Worm (Caenorhabditis elegans) whole organism, young adult: ENCODE results near the gene prde-1.

Experiments used
- B0019.2 ChIP-seq: fragments of 200-800 bp; sonication (Bioruptor generic); conservative IDR thresholded peaks from 2 replicates; pipeline ENCODE4 v1.3.6; 2022; ENCODE audit warnings: missing genetic modification reagents, missing genetic modification characterization, missing compliant biosample characterization
- B0035.1 ChIP-seq: sonication (generic microtip); optimal IDR thresholded peaks from 2 replicates; lab custom pipeline; 2016; ENCODE audit warnings: missing genetic modification characterization, mild to moderate bottlenecking, missing compliant biosample characterization, missing genotype, missing genetic modification reagents
- B0261.1 ChIP-seq: sonication (generic microtip); optimal IDR thresholded peaks from 2 replicates; lab custom pipeline; 2016; ENCODE audit warnings: mild to moderate bottlenecking, missing genetic modification characterization, moderate library complexity, missing compliant biosample characterization
- D2030.7 ChIP-seq: fragments of 200-800 bp; sonication (Bioruptor generic); IDR thresholded peaks from 2 replicates; pipeline ENCODE4 v1.3.6; 2022; ENCODE audit warnings: missing genetic modification reagents, missing genetic modification characterization, missing compliant biosample characterization
- F22D6.2 ChIP-seq: sonication (generic microtip); optimal IDR thresholded peaks from 2 replicates; lab custom pipeline; 2016; ENCODE audit warnings: mild to moderate bottlenecking, missing genetic modification characterization, missing compliant biosample characterization
- F23B12.7 ChIP-seq: sonication (generic microtip); optimal IDR thresholded peaks from 2 replicates; lab custom pipeline; 2017; ENCODE audit warnings: missing genetic modification characterization, mild to moderate bottlenecking, missing compliant biosample characterization, antibody characterized with exemption, moderate library complexity; ENCODE audit not compliant: insufficient read depth
- F33H1.4 ChIP-seq: fragments of 200-800 bp; sonication (Bioruptor generic); IDR thresholded peaks from 2 replicates; pipeline ENCODE4 v1.3.6; 2022; ENCODE audit warnings: missing genetic modification reagents, missing genetic modification characterization, missing compliant biosample characterization
- F39B2.1 ChIP-seq: fragments of 200-800 bp; sonication (Bioruptor generic); IDR thresholded peaks from 2 replicates; pipeline ENCODE4 v1.3.6; 2022; ENCODE audit warnings: missing genetic modification reagents, missing genetic modification characterization, missing compliant biosample characterization
- F52B5.7 ChIP-seq: sonication (generic microtip); optimal IDR thresholded peaks from 2 replicates; lab custom pipeline; 2016; ENCODE audit warnings: mild to moderate bottlenecking, missing genetic modification characterization, missing compliant biosample characterization
- K12H6.12 ChIP-seq: fragments of 200-800 bp; sonication (Bioruptor generic); optimal IDR thresholded peaks from 2 replicates; lab custom pipeline; 2018; ENCODE audit warnings: mild to moderate bottlenecking, missing genetic modification characterization, missing compliant biosample characterization
- Y79H2A.3 ChIP-seq: fragments of 200-800 bp; sonication (Bioruptor generic); conservative IDR thresholded peaks from 2 replicates; pipeline ENCODE4 v1.3.6; 2022; ENCODE audit warnings: missing genetic modification reagents, missing genetic modification characterization, missing compliant biosample characterization
- ZK185.1 ChIP-seq: sonication (generic microtip); optimal IDR thresholded peaks from 2 replicates; lab custom pipeline; 2016; ENCODE audit warnings: mild to moderate bottlenecking, missing genetic modification characterization, missing compliant biosample characterization; ENCODE audit not compliant: poor library complexity, severe bottlenecking
- akir-1 ChIP-seq: fragments of 200-800 bp; sonication (Bioruptor generic); optimal IDR thresholded peaks from 2 replicates; lab custom pipeline; 2018; ENCODE audit warnings: mild to moderate bottlenecking, missing genetic modification characterization, moderate library complexity, missing compliant biosample characterization
- athp-1 ChIP-seq: sonication (generic microtip); optimal IDR thresholded peaks from 2 replicates; lab custom pipeline; 2017; ENCODE audit warnings: mild to moderate bottlenecking, missing genetic modification characterization, missing compliant biosample characterization
- ceh-79 ChIP-seq: sonication (generic microtip); optimal IDR thresholded peaks from 2 replicates; lab custom pipeline; 2017; ENCODE audit warnings: mild to moderate bottlenecking, missing genetic modification characterization, missing compliant biosample characterization
- ceh-91 ChIP-seq: fragments of 200-800 bp; sonication (Bioruptor generic); IDR thresholded peaks from 2 replicates; pipeline ENCODE4 v1.3.6; 2022; ENCODE audit warnings: missing genetic modification reagents, missing genetic modification characterization, missing compliant biosample characterization
- die-1 ChIP-seq: sonication (generic microtip); optimal IDR thresholded peaks from 2 replicates; lab custom pipeline; 2016; ENCODE audit warnings: missing genotype, mild to moderate bottlenecking, missing genetic modification characterization, missing compliant biosample characterization
- dpff-1 ChIP-seq: sonication (generic microtip); optimal IDR thresholded peaks from 2 replicates; lab custom pipeline; 2017; ENCODE audit warnings: mild to moderate bottlenecking, missing genetic modification characterization, missing compliant biosample characterization
- efl-1 ChIP-seq: fragments of 150-350 bp; optimal IDR thresholded peaks from 2 replicates; lab custom pipeline; 2014; ENCODE audit warnings: missing biosample characterization, missing genetic modification reagents, missing genetic modification characterization
- ekl-4 ChIP-seq: fragments of 200-800 bp; sonication (Bioruptor generic); IDR thresholded peaks from 2 replicates; pipeline ENCODE4 v1.3.6; 2022; ENCODE audit warnings: missing genetic modification reagents, missing genetic modification characterization, missing compliant biosample characterization
- ets-4 ChIP-seq: fragments of 200-800 bp; sonication (Bioruptor generic); optimal IDR thresholded peaks from 2 replicates; lab custom pipeline; 2018; ENCODE audit warnings: mild to moderate bottlenecking, missing genetic modification characterization, missing compliant biosample characterization
- gei-17 ChIP-seq: fragments of 200-800 bp; sonication (Bioruptor generic); optimal IDR thresholded peaks from 2 replicates; lab custom pipeline; 2018; ENCODE audit warnings: mild to moderate bottlenecking, missing genetic modification characterization, missing compliant biosample characterization
- him-1 ChIP-seq: sonication (generic microtip); optimal IDR thresholded peaks from 2 replicates; lab custom pipeline; 2016; ENCODE audit warnings: missing genotype, missing genetic modification reagents, missing genetic modification characterization, missing compliant biosample characterization
- lir-1 ChIP-seq: fragments of 200-800 bp; sonication (Bioruptor generic); conservative IDR thresholded peaks from 2 replicates; pipeline ENCODE4 v1.3.6; 2022; ENCODE audit warnings: missing genetic modification reagents, missing genetic modification characterization, missing compliant biosample characterization
- lsl-1 ChIP-seq: fragments of 200-800 bp; sonication (Bioruptor generic); optimal IDR thresholded peaks from 2 replicates; lab custom pipeline; 2018; ENCODE audit warnings: mild to moderate bottlenecking, missing genetic modification characterization, moderate library complexity, missing compliant biosample characterization
- lsy-27 ChIP-seq: sonication (generic microtip); optimal IDR thresholded peaks from 2 replicates; lab custom pipeline; 2017; ENCODE audit warnings: missing genetic modification characterization, mild to moderate bottlenecking, missing compliant biosample characterization, antibody characterized with exemption, missing genotype, borderline replicate concordance; ENCODE audit not compliant: insufficient read depth
- madf-8 ChIP-seq: fragments of 200-800 bp; sonication (Bioruptor generic); conservative IDR thresholded peaks from 2 replicates; pipeline ENCODE4 v1.3.6; 2022; ENCODE audit warnings: missing genetic modification reagents, missing genetic modification characterization, missing compliant biosample characterization
- mxl-1 ChIP-seq: sonication (generic microtip); optimal IDR thresholded peaks from 2 replicates; lab custom pipeline; 2016; ENCODE audit warnings: missing genetic modification characterization, missing compliant biosample characterization
- nfyb-1 ChIP-seq: fragments of 200-800 bp; sonication (Bioruptor generic); IDR thresholded peaks from 2 replicates; pipeline ENCODE4 v1.3.6; 2022; ENCODE audit warnings: missing genetic modification reagents, missing genetic modification characterization, missing compliant biosample characterization
- nhr-80 ChIP-seq: sonication (generic microtip); optimal IDR thresholded peaks from 2 replicates; lab custom pipeline; 2016; ENCODE audit warnings: missing genetic modification characterization, missing compliant biosample characterization
- pbrm-1 ChIP-seq: fragments of 200-800 bp; sonication (Bioruptor generic); IDR thresholded peaks from 2 replicates; pipeline ENCODE4 v1.3.6; 2022; ENCODE audit warnings: missing genetic modification reagents, missing genetic modification characterization, missing compliant biosample characterization
- rpc-1 ChIP-seq, 2 experiments: fragments of 150-350 bp in 1 of 2; sonication (generic microtip) in 1 of 2; optimal IDR thresholded peaks; 2 replicates each; lab custom pipeline; 2014 to 2018; ENCODE audit warnings: missing biosample characterization in 1 of 2, missing genetic modification characterization in 1 of 2, missing genetic modification reagents in 1 of 2, missing genotype in 1 of 2
- sdz-38 ChIP-seq: sonication (generic microtip); optimal IDR thresholded peaks from 2 replicates; lab custom pipeline; 2016; ENCODE audit warnings: missing genotype, missing genetic modification characterization, missing compliant biosample characterization
- sptf-2 ChIP-seq: fragments of 200-800 bp; sonication (Bioruptor generic); optimal IDR thresholded peaks from 2 replicates; lab custom pipeline; 2018; ENCODE audit warnings: mild to moderate bottlenecking, missing genetic modification characterization, missing compliant biosample characterization
- tbp1 ChIP-seq: fragments of 200-800 bp; sonication (Bioruptor generic); optimal IDR thresholded peaks from 2 replicates; lab custom pipeline; 2018; ENCODE audit warnings: mild to moderate bottlenecking, missing genetic modification characterization, missing compliant biosample characterization
- ztf-18 ChIP-seq: sonication (generic microtip); optimal IDR thresholded peaks from 2 replicates; lab custom pipeline; 2016; ENCODE audit warnings: missing genotype, mild to moderate bottlenecking, missing genetic modification characterization, missing compliant biosample characterization
- ztf-25 ChIP-seq: fragments of 200-800 bp; sonication (Bioruptor generic); IDR thresholded peaks from 2 replicates; pipeline ENCODE4 v1.3.6; 2022; ENCODE audit warnings: missing genetic modification reagents, missing genetic modification characterization, missing compliant biosample characterization
- ztf-3 ChIP-seq: fragments of 200-800 bp; sonication (Bioruptor generic); optimal IDR thresholded peaks from 2 replicates; lab custom pipeline; 2018; ENCODE audit warnings: mild to moderate bottlenecking, missing genetic modification characterization, missing compliant biosample characterization

The prde-1 gene

ce11 chrV:15553869-15554268 lies 15.8 kb downstream of the prde-1 start (continued):
- TF ChIP-seq die-1 (tag; lab: Kevin White, UChicago) (peak; percentile 48), F23B12.7 (tag; lab: Kevin White, UChicago) (peak; percentile 20), ZK185.1 (tag; lab: Kevin White, UChicago) (peak; percentile 35), B0261.1 (tag; lab: Kevin White, UChicago) (peak; percentile 78), D2030.7 (GFP tag; lab: Robert Waterston, UW) (peak; percentile 52), pbrm-1 (GFP tag; lab: Robert Waterston, UW) (peak; percentile 15; the same call in 1 of the 2 replicates), athp-1 (peak; percentile 9), ztf-25 (0 out of 2 replicates have a peak, but pooled peaks have one; percentile 44), lsl-1 (GFP tag; lab: Kevin White, UChicago) (no peak), ztf-18 (tag; lab: Kevin White, UChicago) (peak; percentile 24), him-1 (tag; lab: Kevin White, UChicago) (peak; percentile 63), lsy-27 (tag; lab: Kevin White, UChicago) (peak; percentile 22), lir-1 (GFP tag; lab: Robert Waterston, UW) (0 out of 2 replicates have a peak, but pooled peaks have one; percentile 37), nhr-80 (tag; lab: Kevin White, UChicago) (no peak), F33H1.4 (GFP tag; lab: Robert Waterston, UW) (0 out of 2 replicates have a peak, but pooled peaks have one; percentile 17), F39B2.1 (GFP tag; lab: Robert Waterston, UW) (no peak), Y79H2A.3 (no peak), mxl-1 (tag; lab: Kevin White, UChicago) (no peak), ceh-91 (GFP tag; lab: Robert Waterston, UW) (no peak), rpc-1 (optimal IDR thresholded peaks at IDR 0.05; lab: Kevin White, UChicago) (peak; percentile 67), rpc-1 (tag; optimal IDR thresholded peaks at IDR 0.05; lab: Kevin White, UChicago) (peak; percentile 77), B0019.2 (GFP tag; lab: Robert Waterston, UW) (no peak), B0035.1 (tag; lab: Kevin White, UChicago) (no peak), nfyb-1 (no peak)
- TF ChIP-seq, all 124 proteins: peak for 24

DNA sequence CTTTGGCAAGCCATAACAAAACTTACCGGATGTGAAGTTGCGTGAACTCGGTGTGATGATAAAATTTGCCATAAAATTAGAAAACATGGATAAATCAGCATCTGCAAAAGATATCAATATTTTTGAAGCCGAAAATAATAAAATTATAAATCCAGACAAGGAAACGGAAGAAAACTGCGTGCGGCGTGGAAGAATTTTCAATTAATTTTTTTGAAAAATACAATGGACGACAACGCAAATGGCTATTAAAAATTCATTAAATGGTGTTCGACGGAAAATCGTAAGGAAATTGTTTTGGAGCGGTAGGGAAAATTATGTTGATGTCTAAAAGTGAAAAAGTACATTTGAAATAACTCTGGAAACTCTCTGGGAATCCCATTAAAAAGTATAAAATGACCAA lies 21.0 kb downstream of the prde-1 start, which contains the start of gene acr-18:
acr-18 (minus strand) TSS at position 101 of the 400 bp plus-strand sequence.
- TF ChIP-seq sptf-2 (GFP tag; lab: Kevin White, UChicago) (no peak), K12H6.12 (tag; lab: Kevin White, UChicago) (no peak), ceh-79 (tag; lab: Kevin White, UChicago) (no peak), efl-1 (GFP tag; lab: Kevin White, UChicago) (no peak), ets-4 (GFP tag; lab: Kevin White, UChicago) (no peak), F52B5.7 (tag; lab: Kevin White, UChicago) (no peak), gei-17 (GFP tag; lab: Kevin White, UChicago) (no peak), madf-8 (GFP tag; lab: Robert Waterston, UW) (no peak), F22D6.2 (no peak), lir-1 (GFP tag; lab: Robert Waterston, UW) (no peak), D2030.7 (GFP tag; lab: Robert Waterston, UW) (no peak), die-1 (tag; lab: Kevin White, UChicago) (no peak), tbp1 (no peak), ceh-91 (GFP tag; lab: Robert Waterston, UW) (no peak), dpff-1 (tag; lab: Kevin White, UChicago) (no peak), ztf-3 (GFP tag; lab: Kevin White, UChicago) (no peak), akir-1 (GFP tag; lab: Kevin White, UChicago) (no peak), ekl-4 (GFP tag; lab: Robert Waterston, UW) (no peak), nhr-80 (tag; lab: Kevin White, UChicago) (no peak), sdz-38 (tag; lab: Kevin White, UChicago) (no peak)
